Worm (Caenorhabditis elegans): ENCODE results near the gene zmp-1.

The zmp-1 gene

DNA sequence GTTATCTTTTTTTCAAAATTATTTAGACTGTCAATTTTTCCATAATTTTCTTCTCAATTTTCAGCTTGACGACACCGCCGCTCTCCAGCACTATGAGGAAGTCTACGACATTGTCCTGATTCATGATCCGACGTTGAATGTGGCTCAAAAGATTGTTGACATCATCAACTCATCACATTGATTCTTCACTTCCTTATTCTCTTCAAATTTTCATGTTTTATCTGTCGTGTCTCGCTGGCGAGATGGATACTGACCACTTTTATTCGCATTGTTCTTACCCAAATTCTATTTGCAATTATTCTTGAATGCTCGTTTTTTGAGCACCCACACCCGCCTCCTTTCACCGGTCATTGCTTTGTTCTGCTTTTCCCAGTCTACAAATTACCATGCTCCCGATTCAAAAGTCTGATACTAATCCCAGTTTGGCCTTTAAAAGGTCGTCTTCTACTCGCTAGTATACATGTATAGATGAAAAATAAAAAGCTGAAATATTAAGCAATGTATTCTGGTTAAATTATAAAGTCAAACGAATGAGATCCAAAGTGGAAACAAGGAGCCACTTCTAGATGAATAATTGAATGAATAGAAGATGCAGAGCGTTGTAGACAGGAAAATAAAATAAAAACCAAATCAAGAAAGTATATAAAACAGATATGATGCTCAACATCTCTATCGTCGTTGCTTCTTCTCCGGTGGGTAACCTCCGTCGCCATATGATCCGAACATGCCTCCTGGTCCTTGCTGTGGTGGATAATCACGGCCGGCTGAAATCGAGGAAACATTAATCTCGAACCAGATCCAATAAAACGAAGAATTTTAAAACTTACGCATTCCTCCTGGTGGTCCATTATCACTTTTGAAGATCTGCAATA lies 20.5 kb upstream of the zmp-1 start:
- no peak for TF ChIP-seq nhr-47 (tag; optimal IDR thresholded peaks at IDR 0.05)
- no peak for TF ChIP-seq aly-2 (tag; optimal IDR thresholded peaks at IDR 0.05)
- no peak for TF ChIP-seq sup-37 (GFP tag; optimal IDR thresholded peaks at IDR 0.05)
- TF ChIP-seq nhr-20 (tag; optimal IDR thresholded peaks at IDR 0.05) = no peak
- TF ChIP-seq unc-30 (tag; optimal IDR thresholded peaks at IDR 0.05) = no peak
- TF ChIP-seq F16B12.6 (tag; optimal IDR thresholded peaks at IDR 0.05) = no peak
- no peak for TF ChIP-seq blmp-1 (tag; optimal IDR thresholded peaks at IDR 0.05)
- no peak for TF ChIP-seq egl-27 (tag; optimal IDR thresholded peaks at IDR 0.05)
- no peak for TF ChIP-seq ceh-90 (tag; optimal IDR thresholded peaks at IDR 0.05)
- TF ChIP-seq irx-1 (tag; optimal IDR thresholded peaks at IDR 0.05) = no peak
- no peak for TF ChIP-seq mdl-1 (tag; optimal IDR thresholded peaks at IDR 0.05)
- no peak for TF ChIP-seq alr-1 (tag; optimal IDR thresholded peaks at IDR 0.05; ENCODE audit: borderline replicate concordance)
- no peak for TF ChIP-seq nhr-28 (tag; optimal IDR thresholded peaks at IDR 0.05)
- TF ChIP-seq fkh-8 (tag; optimal IDR thresholded peaks at IDR 0.05) = no peak
- TF ChIP-seq zag-1 (tag; optimal IDR thresholded peaks at IDR 0.05) = no peak
- TF ChIP-seq nhr-19 (GFP tag; conservative IDR thresholded peaks at IDR 0.05) = no peak
- TF ChIP-seq ztf-4 (tag; optimal IDR thresholded peaks at IDR 0.05) = no peak
- no peak for TF ChIP-seq elt-2 (tag; optimal IDR thresholded peaks at IDR 0.05)
- no peak for TF ChIP-seq mep-1 (tag; optimal IDR thresholded peaks at IDR 0.05)
- TF ChIP-seq isw-1 (GFP tag; IDR thresholded peaks at IDR 0.05) = no peak
- TF ChIP-seq zip-4 (GFP tag; optimal IDR thresholded peaks at IDR 0.05) = no peak
- TF ChIP-seq ztf-11 (tag; optimal IDR thresholded peaks at IDR 0.05) = no peak
- TF ChIP-seq xbp-1 (tag; optimal IDR thresholded peaks at IDR 0.05) = no peak
- no peak for TF ChIP-seq pag-3 (tag; optimal IDR thresholded peaks at IDR 0.05; ENCODE audit: borderline replicate concordance, insufficient read depth)
- TF ChIP-seq Y116A8C.19 (tag; optimal IDR thresholded peaks at IDR 0.05; ENCODE audit: borderline replicate concordance) = no peak
- no peak for TF ChIP-seq ets-5 (GFP tag; IDR thresholded peaks at IDR 0.05)
- TF ChIP-seq nhr-71 (tag; optimal IDR thresholded peaks at IDR 0.05) = peak; percentile 28
- TF ChIP-seq ceh-88 (GFP tag; IDR thresholded peaks at IDR 0.05) = no peak
- TF ChIP-seq hlh-4 (tag; optimal IDR thresholded peaks at IDR 0.05) = no peak
- TF ChIP-seq lin-14 (GFP tag; optimal IDR thresholded peaks at IDR 0.05) = no peak
- TF ChIP-seq lin-13 (GFP tag; optimal IDR thresholded peaks at IDR 0.05) = no peak
- TF ChIP-seq unc-98 (GFP tag; IDR thresholded peaks at IDR 0.05) = no peak
- TF ChIP-seq efl-1 (optimal IDR thresholded peaks at IDR 0.05) = no peak
- TF ChIP-seq efl-1 (GFP tag; optimal IDR thresholded peaks at IDR 0.05 in 1 of 2) = peak in 1 of 2 experiments; percentile 20
- no peak for TF ChIP-seq ceh-8 (GFP tag; optimal IDR thresholded peaks at IDR 0.05)
- no peak for TF ChIP-seq hlh-17 (GFP tag; optimal IDR thresholded peaks at IDR 0.05; ENCODE audit: borderline replicate concordance)
- TF ChIP-seq C34B4.2 (tag; optimal IDR thresholded peaks at IDR 0.05) = no peak
- no peak for TF ChIP-seq tlp-1 (tag; optimal IDR thresholded peaks at IDR 0.05)
- TF ChIP-seq fos-1 (tag; optimal IDR thresholded peaks at IDR 0.05) = no peak
- no peak for TF ChIP-seq lir-3 (tag; optimal IDR thresholded peaks at IDR 0.05; ENCODE audit: poor library complexity)
- peak; percentile 4 for TF ChIP-seq nhr-90 (tag; optimal IDR thresholded peaks at IDR 0.05; ENCODE audit: poor library complexity)
- no peak for TF ChIP-seq pqm-1 (tag; optimal IDR thresholded peaks at IDR 0.05)
- no peak for TF ChIP-seq snpc-4 (tag; optimal IDR thresholded peaks at IDR 0.05)
- no peak for TF ChIP-seq rnt-1 (tag; optimal IDR thresholded peaks at IDR 0.05)
- peak in 1 of 2 experiments; percentile 5 for TF ChIP-seq lin-35 (GFP tag; optimal IDR thresholded peaks at IDR 0.05)
- no peak for TF ChIP-seq fkh-4 (tag; optimal IDR thresholded peaks at IDR 0.05; ENCODE audit: borderline replicate concordance)
- no peak for TF ChIP-seq nhr-77 (tag; optimal IDR thresholded peaks at IDR 0.05)
- no peak for TF ChIP-seq nhr-237 (tag; optimal IDR thresholded peaks at IDR 0.05)
- TF ChIP-seq lin-15B (tag; optimal IDR thresholded peaks at IDR 0.05) = no peak
- peak; percentile 9 for TF ChIP-seq ama-1 (optimal IDR thresholded peaks at IDR 0.05)
- TF ChIP-seq vab-15 (tag; optimal IDR thresholded peaks at IDR 0.05) = no peak
- no peak for TF ChIP-seq C04F5.9 (tag; optimal IDR thresholded peaks at IDR 0.05)

Data from whole organism, L1 larva.